Fruit fly (Drosophila melanogaster) Kc167 (cell line): ENCODE measurements around the gene CG2116.

Experiments
- h ChIP-seq: fragments of >200 bp; optimal IDR thresholded peaks from 3 replicates; lab custom pipeline; 2018; ENCODE audit warnings: missing external identifiers
- ttk ChIP-seq: sonication (Bioruptor generic); optimal IDR thresholded peaks from 2 replicates; lab custom pipeline; 2017; ENCODE audit warnings: missing external identifiers

DNA sequence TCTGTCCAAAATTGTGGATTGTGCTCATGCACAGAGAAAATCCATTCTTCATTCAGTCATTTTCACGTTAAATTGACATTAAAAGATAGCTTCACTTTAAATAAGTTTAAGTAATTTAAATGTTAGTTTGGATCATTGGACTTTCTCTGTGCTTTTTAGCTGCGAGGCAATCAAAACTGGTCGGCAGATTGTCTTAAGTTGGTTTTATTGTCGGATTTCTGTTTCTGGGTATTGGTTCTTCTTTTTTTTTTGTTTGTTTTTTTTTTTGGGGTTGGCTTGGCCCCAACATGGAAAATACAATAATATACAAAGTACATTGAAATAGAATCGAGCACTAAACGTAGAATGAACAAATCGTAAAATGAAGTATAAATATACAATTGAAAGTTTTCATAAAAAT, 40.6 kb downstream of the CG2116 start, which contains the start of gene CG2278:
- TF ChIP-seq h (lab: Kevin White, UChicago) (no peak), ttk (lab: Kevin White, UChicago) (no peak)
